Fruit fly (Drosophila melanogaster) whole organism, embryonic: Measurements from ENCODE around the gene CG14676.

Source experiments
- CG11560 ChIP-seq: fragments of 200-800 bp; sonication (Bioruptor generic); IDR thresholded peaks from 3 replicates; pipeline ENCODE4 v1.3.6; 2022; ENCODE audit warnings: missing biosample characterization, missing genetic modification characterization
- CG12659 ChIP-seq: fragments of 200-800 bp; sonication (Bioruptor generic); optimal IDR thresholded peaks from 3 replicates; lab custom pipeline; 2017; ENCODE audit warnings: mild to moderate bottlenecking, missing biosample characterization, missing genetic modification reagents, missing genetic modification characterization
- CG14965 ChIP-seq: fragments of 200-800 bp; sonication (Bioruptor generic); optimal IDR thresholded peaks from 2 replicates; lab custom pipeline; 2016; ENCODE audit warnings: missing biosample characterization, missing genetic modification characterization, borderline replicate concordance
- CG32532 ChIP-seq: fragments of 200-800 bp; sonication (Bioruptor generic); IDR thresholded peaks from 2 replicates; pipeline ENCODE4 v1.3.6; 2022; ENCODE audit warnings: missing biosample characterization, missing genetic modification characterization
- CG4282 ChIP-seq: fragments of 200-800 bp; sonication (Bioruptor generic); optimal IDR thresholded peaks from 2 replicates; lab custom pipeline; 2016; ENCODE audit warnings: missing biosample characterization, missing genetic modification characterization
- D19A ChIP-seq: fragments of 200-800 bp; optimal IDR thresholded peaks from 3 replicates; lab custom pipeline; 2019; ENCODE audit warnings: missing biosample characterization, mild to moderate bottlenecking, missing genetic modification characterization, moderate library complexity
- Sox100B ChIP-seq: fragments of 200-800 bp; sonication (Bioruptor generic); optimal IDR thresholded peaks from 3 replicates; lab custom pipeline; 2018; ENCODE audit warnings: missing biosample characterization, mild to moderate bottlenecking, missing genetic modification characterization
- sug ChIP-seq: fragments of 200-800 bp; optimal IDR thresholded peaks from 2 replicates; lab custom pipeline; 2019; ENCODE audit warnings: missing biosample characterization, mild to moderate bottlenecking, missing genetic modification characterization, moderate library complexity

DNA sequence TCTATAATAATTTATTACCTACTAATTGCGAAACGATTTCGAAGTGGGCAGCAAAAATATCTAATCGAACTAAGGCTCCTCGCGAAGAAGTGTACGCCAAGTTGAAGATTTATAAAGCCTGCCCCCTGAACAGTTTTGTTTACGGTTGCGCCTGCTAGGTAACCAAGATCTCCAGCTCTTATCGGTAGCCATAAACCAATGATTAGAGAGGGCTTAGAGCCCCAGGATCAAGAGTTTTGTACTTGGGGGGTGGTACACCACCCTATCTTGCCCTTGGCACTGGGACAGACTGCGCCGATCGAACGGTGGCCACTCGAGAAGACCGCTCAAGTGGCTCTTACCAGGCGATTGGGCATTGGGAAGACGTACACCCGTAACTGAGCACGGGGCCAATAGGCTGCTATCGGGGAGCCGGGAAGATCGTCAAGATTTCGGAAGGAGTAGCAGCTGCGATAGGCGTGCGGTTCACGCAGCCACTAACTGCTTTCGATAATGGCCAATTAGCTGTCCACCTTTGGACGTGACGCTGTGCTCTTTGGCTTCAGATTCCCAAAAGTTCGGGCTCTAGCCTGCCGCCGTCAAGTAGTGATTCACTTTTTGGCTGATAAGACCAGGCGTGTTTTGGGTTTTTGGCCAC lies 14.6 kb upstream of the CG14676 start:
- TF ChIP-seq CG4282 (GFP tag; lab: Kevin White, UChicago) (no peak), CG32532 (GFP tag; lab: Robert Waterston, UW) (no peak), Sox100B (GFP tag; lab: Kevin White, UChicago) (no peak), D19A (tag; lab: Kevin White, UChicago) (no peak), CG12659 (GFP tag; lab: Kevin White, UChicago) (no peak), CG14965 (GFP tag; lab: Kevin White, UChicago) (no peak), sug (tag; lab: Kevin White, UChicago) (peak; percentile 96), CG11560 (tag; lab: Robert Waterston, UW) (no peak)
